Worm (Caenorhabditis elegans): ENCODE measurements around the gene vep-2.

vep-2 gene

DNA sequence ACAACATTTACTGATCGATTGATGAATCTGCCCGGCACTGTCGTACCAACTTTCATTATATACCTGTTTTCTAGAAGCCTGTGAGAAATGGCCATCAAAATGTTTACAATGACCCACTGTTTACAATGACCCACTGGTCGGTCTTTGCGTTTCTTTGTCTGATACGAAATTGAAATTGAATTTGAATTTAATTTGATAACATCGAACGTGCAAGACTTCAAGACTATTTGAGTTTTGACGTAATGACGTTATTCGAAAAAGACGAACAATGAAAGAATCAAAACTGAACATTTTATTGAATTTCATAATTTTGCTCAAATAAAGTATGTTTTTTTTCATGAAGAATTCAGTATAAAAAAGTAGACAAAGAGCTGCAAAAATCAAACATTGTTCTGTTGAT is 43.9 kb downstream of the vep-2 start, which contains the start of gene C02F12.5:
Gene C02F12.5 (minus strand): TSS at position 101 of the 400 bp plus-strand sequence.
- TF ChIP-seq egl-27 (tag; optimal IDR thresholded peaks at IDR 0.05) (no peak), hif-1 (tag; optimal IDR thresholded peaks at IDR 0.05) (peak in 1 of 2 experiments; percentile 30), tag-97 (GFP tag; IDR thresholded peaks at IDR 0.05) (no peak), nhr-42 (GFP tag; IDR thresholded peaks at IDR 0.05) (no peak), nhr-6 (tag; optimal IDR thresholded peaks at IDR 0.05) (no peak), T26A8.4 (GFP tag; IDR thresholded peaks at IDR 0.05) (no peak), T20F7.1 (GFP tag; optimal IDR thresholded peaks at IDR 0.05) (no peak)

DNA sequence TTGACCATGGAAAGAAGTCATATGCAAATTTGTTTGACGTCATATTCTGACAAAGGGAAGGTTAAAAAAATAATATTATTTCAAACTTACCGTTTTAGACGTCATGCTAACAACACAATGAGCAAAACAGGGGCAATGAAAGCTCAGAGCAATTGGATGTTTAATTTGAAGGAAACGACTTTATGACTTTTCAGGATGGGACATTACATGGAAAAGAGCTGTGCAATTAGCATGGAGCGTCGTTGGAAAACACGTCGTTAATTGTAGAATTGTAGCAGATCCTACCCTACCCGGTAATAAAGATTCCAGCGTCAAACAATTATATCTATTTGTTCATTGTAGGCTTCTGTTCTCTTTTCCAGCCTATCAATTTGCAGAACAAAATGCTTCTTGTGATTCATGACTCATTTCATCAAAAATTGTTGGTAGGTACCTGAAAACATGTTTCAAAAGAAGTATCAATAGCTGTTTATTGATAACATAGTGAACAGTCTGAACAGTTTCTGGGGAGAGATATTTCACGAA is 45.5 kb downstream of the vep-2 start, which contains the start of gene ceh-63:
Gene ceh-63 (minus strand): TSS at position 475 of the 525 bp plus-strand sequence.
- TF ChIP-seq zfp-3 (GFP tag; conservative IDR thresholded peaks at IDR 0.05) (no peak), aha-1 (tag) (peak; percentile 65)

DNA sequence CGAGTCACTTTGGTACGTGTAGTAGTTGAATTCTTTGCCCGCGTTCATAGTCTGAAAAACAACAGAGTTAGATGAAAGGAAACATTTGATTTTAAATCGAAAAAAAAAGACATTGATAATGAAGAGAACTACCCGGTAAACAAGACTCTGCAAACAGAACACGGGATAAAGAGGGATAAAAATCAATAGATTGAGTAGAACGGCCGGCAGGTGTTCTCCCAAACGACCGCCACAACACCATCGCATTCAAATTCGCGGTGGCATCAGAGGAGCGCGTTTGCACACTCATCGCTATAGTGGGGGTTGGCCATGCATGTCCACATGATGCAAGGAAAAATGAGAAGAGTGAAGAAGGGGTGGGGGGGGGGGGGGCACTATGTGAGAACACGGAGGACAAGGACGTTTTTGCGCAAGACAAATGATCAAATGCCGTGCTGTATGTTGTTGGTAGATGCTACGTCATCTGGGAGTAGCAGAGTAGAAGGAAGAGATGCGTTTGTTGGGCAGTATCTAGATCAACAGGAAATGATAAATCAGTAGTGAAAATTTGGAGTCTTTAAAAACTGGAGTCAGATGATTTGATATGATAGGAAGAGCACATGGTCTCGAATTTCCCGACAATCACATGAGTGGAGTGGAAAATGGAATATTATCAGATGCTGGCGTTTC is 50.5 kb downstream of the vep-2 start, which contains the start of gene tag-52:
Gene tag-52 (minus strand): TSS at position 51 of the 669 bp plus-strand sequence.
- TF ChIP-seq nhr-237 (tag; optimal IDR thresholded peaks at IDR 0.05) (no peak), dmd-9 (GFP tag; IDR thresholded peaks at IDR 0.05) (no peak), ces-1 (GFP tag; optimal IDR thresholded peaks at IDR 0.05) (no peak), ceh-44 (GFP tag; IDR thresholded peaks at IDR 0.05) (no peak), lin-38 (GFP tag; IDR thresholded peaks at IDR 0.05) (peak; percentile 64), daf-8 (GFP tag; IDR thresholded peaks at IDR 0.05) (no peak), nhr-11 (tag; optimal IDR thresholded peaks at IDR 0.05) (peak; percentile 13), dve-1 (tag; optimal IDR thresholded peaks at IDR 0.05; ENCODE audit: insufficient read depth) (peak; percentile 51), nhr-6 (tag; optimal IDR thresholded peaks at IDR 0.05) (peak; percentile 32), gei-8 (GFP tag; optimal IDR thresholded peaks at IDR 0.05) (no peak), pqm-1 (tag; optimal IDR thresholded peaks at IDR 0.05) (peak; percentile 9), nhr-28 (tag; optimal IDR thresholded peaks at IDR 0.05) (peak; percentile 84), mep-1 (tag; optimal IDR thresholded peaks at IDR 0.05) (peak; percentile 60), zip-11 (GFP tag; IDR thresholded peaks at IDR 0.05) (no peak), attf-4 (tag; optimal IDR thresholded peaks at IDR 0.05) (no peak), hlh-30 (tag; optimal IDR thresholded peaks at IDR 0.05; ENCODE audit: insufficient read depth) (peak; percentile 81), set-16 (GFP tag; IDR thresholded peaks at IDR 0.05) (peak; percentile 27; the same call in 1 of the 2 replicates), mdl-1 (tag; optimal IDR thresholded peaks at IDR 0.05) (peak in 1 of 2 experiments; percentile 32), dpl-1 (GFP tag; optimal IDR thresholded peaks at IDR 0.05) (peak; percentile 35), ceh-62 (tag; optimal IDR thresholded peaks at IDR 0.05) (no peak), dmd-6 (GFP tag; IDR thresholded peaks at IDR 0.05) (peak; percentile 47; the same call in 1 of the 2 replicates), spr-3 (GFP tag; optimal IDR thresholded peaks at IDR 0.05) (no peak), hif-1 (tag; optimal IDR thresholded peaks at IDR 0.05) (peak in 1 of 2 experiments; percentile 32), mxl-3 (GFP tag; optimal IDR thresholded peaks at IDR 0.05) (peak; percentile 74), nhr-102 (tag; optimal IDR thresholded peaks at IDR 0.05) (no peak), lsy-2 (tag; optimal IDR thresholded peaks at IDR 0.05) (peak in 1 of 2 experiments; percentile 48), F37D6.2 (tag; optimal IDR thresholded peaks at IDR 0.05) (no peak), hmg-1.1 (GFP tag; IDR thresholded peaks at IDR 0.05) (peak; percentile 57; the same call in 1 of the 2 replicates), dmd-8 (GFP tag; IDR thresholded peaks at IDR 0.05) (no peak), hlh-11 (tag; optimal IDR thresholded peaks at IDR 0.05) (peak; percentile 83), madf-5 (GFP tag; IDR thresholded peaks at IDR 0.05) (no peak), ztf-11 (tag; optimal IDR thresholded peaks at IDR 0.05) (no peak), unc-62 (GFP tag; optimal IDR thresholded peaks at IDR 0.05 in 1 of 2) (peak in 1 of 2 experiments; percentile 82), unc-62 (tag; optimal IDR thresholded peaks at IDR 0.05) (no peak), ztf-7 (tag; optimal IDR thresholded peaks at IDR 0.05) (no peak), nhr-77 (tag; optimal IDR thresholded peaks at IDR 0.05) (peak; percentile 35), ctbp-1 (GFP tag; IDR thresholded peaks at IDR 0.05) (no peak), rbr-2 (tag; optimal IDR thresholded peaks at IDR 0.05) (peak; percentile 16)
